Fruit fly (Drosophila melanogaster) whole organism, prepupa: ENCODE data around the gene CG6048.
A peak's percentile ranks its signal among the peaks of the same experiment; 100 is the strongest.

Source experiments
- Blimp-1 ChIP-seq: fragments of 200-800 bp; sonication (Bioruptor generic); optimal IDR thresholded peaks from 3 replicates; lab custom pipeline; 2017; ENCODE audit warnings: missing biosample characterization, missing genetic modification characterization, mild to moderate bottlenecking, moderate library complexity, missing genetic modification reagents
- CG10631 ChIP-seq: fragments of 200-800 bp; sonication (Bioruptor generic); optimal IDR thresholded peaks from 2 replicates; lab custom pipeline; 2016; ENCODE audit warnings: missing biosample characterization, missing genetic modification characterization
- CG10669 ChIP-seq: fragments of 200-800 bp; sonication (Bioruptor generic); optimal IDR thresholded peaks from 3 replicates; lab custom pipeline; 2018; ENCODE audit warnings: missing biosample characterization, mild to moderate bottlenecking, missing genetic modification characterization, moderate library complexity
- CG11294 ChIP-seq: fragments of 200-800 bp; sonication (Bioruptor generic); IDR thresholded peaks from 2 replicates; pipeline ENCODE4 v1.3.6; 2022; ENCODE audit warnings: missing biosample characterization, missing genetic modification characterization
- CG11762 ChIP-seq: fragments of 200-800 bp; sonication (Bioruptor generic); optimal IDR thresholded peaks from 3 replicates; lab custom pipeline; 2016; ENCODE audit warnings: missing biosample characterization, missing genetic modification characterization; ENCODE audit not compliant: insufficient read depth
- CG11902 ChIP-seq: fragments of 200-800 bp; sonication (Bioruptor generic); optimal IDR thresholded peaks from 3 replicates; lab custom pipeline; 2016; ENCODE audit warnings: missing biosample characterization, missing genetic modification characterization
- CG15336 ChIP-seq: fragments of 200-800 bp; sonication (Bioruptor generic); IDR thresholded peaks from 2 replicates; pipeline ENCODE4 v1.3.6; 2022; ENCODE audit warnings: missing biosample characterization, missing genetic modification characterization
- CG16779 ChIP-seq: fragments of 200-800 bp; sonication (Bioruptor generic); optimal IDR thresholded peaks from 3 replicates; lab custom pipeline; 2017; ENCODE audit warnings: missing biosample characterization, mild to moderate bottlenecking, missing genetic modification characterization
- CG3032 ChIP-seq: fragments of 200-800 bp; optimal IDR thresholded peaks from 2 replicates; lab custom pipeline; 2019; ENCODE audit warnings: missing biosample characterization, mild to moderate bottlenecking, missing genetic modification characterization, moderate library complexity
- CG31627 ChIP-seq: fragments of 200-800 bp; sonication (Bioruptor generic); optimal IDR thresholded peaks from 3 replicates; lab custom pipeline; 2016; ENCODE audit warnings: missing biosample characterization, missing genetic modification characterization
- CG32006 ChIP-seq: fragments of 200-800 bp; sonication (Bioruptor generic); optimal IDR thresholded peaks from 3 replicates; lab custom pipeline; 2017; ENCODE audit warnings: missing biosample characterization, mild to moderate bottlenecking, missing genetic modification characterization
- CG34406 ChIP-seq: fragments of 200-800 bp; sonication (Bioruptor generic); optimal IDR thresholded peaks from 3 replicates; lab custom pipeline; 2016; ENCODE audit warnings: missing biosample characterization, missing genetic modification characterization
- CG3919 ChIP-seq: fragments of 200-800 bp; sonication (Bioruptor generic); optimal IDR thresholded peaks from 3 replicates; lab custom pipeline; 2016; ENCODE audit warnings: missing biosample characterization, missing genetic modification characterization
- CG4318 ChIP-seq: fragments of 200-800 bp; sonication (Bioruptor generic); optimal IDR thresholded peaks from 3 replicates; lab custom pipeline; 2017; ENCODE audit warnings: missing biosample characterization, mild to moderate bottlenecking, missing genetic modification characterization
- CG6163 ChIP-seq: fragments of 200-800 bp; sonication (Bioruptor generic); IDR thresholded peaks from 3 replicates; pipeline ENCODE4 v1.3.6; 2022; ENCODE audit warnings: missing biosample characterization, missing genetic modification characterization
- CG6276 ChIP-seq: fragments of 200-800 bp; sonication (Bioruptor generic); optimal IDR thresholded peaks from 2 replicates; lab custom pipeline; 2017; ENCODE audit warnings: missing biosample characterization, mild to moderate bottlenecking, missing genetic modification characterization
- CG6808 ChIP-seq: fragments of 200-800 bp; sonication (Bioruptor generic); optimal IDR thresholded peaks from 3 replicates; lab custom pipeline; 2017; ENCODE audit warnings: missing biosample characterization, missing genetic modification characterization, mild to moderate bottlenecking, moderate library complexity, missing genetic modification reagents
- CG6854 ChIP-seq: fragments of 200-800 bp; sonication (Bioruptor generic); optimal IDR thresholded peaks from 2 replicates; lab custom pipeline; 2017; ENCODE audit warnings: missing biosample characterization, mild to moderate bottlenecking, missing genetic modification characterization
- CG8119 ChIP-seq: fragments of 200-800 bp; sonication (Bioruptor generic); IDR thresholded peaks from 3 replicates; pipeline ENCODE4 v1.3.6; 2022; ENCODE audit warnings: missing biosample characterization, missing genetic modification characterization
- CG8632 ChIP-seq: fragments of 200-800 bp; sonication (Bioruptor generic); optimal IDR thresholded peaks from 3 replicates; lab custom pipeline; 2016; ENCODE audit warnings: missing biosample characterization, missing genetic modification characterization
- CG9139 ChIP-seq: fragments of 200-800 bp; sonication (Bioruptor generic); optimal IDR thresholded peaks from 3 replicates; lab custom pipeline; 2017; ENCODE audit warnings: missing biosample characterization, mild to moderate bottlenecking, missing genetic modification characterization
- Eip75B ChIP-seq: fragments of 200-800 bp; sonication (Bioruptor generic); optimal IDR thresholded peaks from 3 replicates; lab custom pipeline; 2016; ENCODE audit warnings: missing biosample characterization, missing genetic modification characterization
- Eip78C ChIP-seq: fragments of 200-800 bp; sonication (Bioruptor generic); peaks from one replicate; lab custom pipeline; 2016; ENCODE audit warnings: missing biosample characterization, missing genetic modification characterization
- Ets21C ChIP-seq: fragments of 200-800 bp; sonication (Bioruptor generic); optimal IDR thresholded peaks from 3 replicates; lab custom pipeline; 2016; ENCODE audit warnings: missing biosample characterization, missing genetic modification characterization
- Ets96B ChIP-seq: fragments of 200-800 bp; optimal IDR thresholded peaks from 2 replicates; lab custom pipeline; 2019; ENCODE audit warnings: missing biosample characterization, mild to moderate bottlenecking, missing genetic modification characterization, moderate library complexity
- Gug ChIP-seq: fragments of 200-800 bp; sonication (Bioruptor generic); IDR thresholded peaks from 2 replicates; pipeline ENCODE4 v1.3.6; 2022; ENCODE audit warnings: missing biosample characterization, missing genetic modification characterization
- Hr38 ChIP-seq: sonication (Bioruptor generic); optimal IDR thresholded peaks from 2 replicates; lab custom pipeline; 2016; ENCODE audit warnings: missing biosample characterization, missing genetic modification characterization
- Hr39 ChIP-seq: fragments of 200-800 bp; sonication (Bioruptor generic); optimal IDR thresholded peaks from 2 replicates; lab custom pipeline; 2016; ENCODE audit warnings: missing biosample characterization, missing genetic modification characterization
- Hr4 ChIP-seq: fragments of 200-800 bp; sonication (Bioruptor generic); optimal IDR thresholded peaks from 3 replicates; lab custom pipeline; 2016; ENCODE audit warnings: missing biosample characterization, missing genetic modification characterization
- Met ChIP-seq: fragments of 200-800 bp; sonication (Bioruptor generic); optimal IDR thresholded peaks from 3 replicates; lab custom pipeline; 2016; ENCODE audit warnings: missing biosample characterization, missing genetic modification characterization
- OdsH ChIP-seq: fragments of 200-800 bp; sonication (Bioruptor generic); optimal IDR thresholded peaks from 3 replicates; lab custom pipeline; 2016; ENCODE audit warnings: missing biosample characterization, missing genetic modification characterization
- Smox ChIP-seq: fragments of 200-800 bp; sonication (Bioruptor generic); optimal IDR thresholded peaks from 3 replicates; lab custom pipeline; 2016; ENCODE audit warnings: missing biosample characterization, missing genetic modification characterization
- Sox102F ChIP-seq: fragments of 200-800 bp; sonication (Bioruptor generic); optimal IDR thresholded peaks from 2 replicates; lab custom pipeline; 2016; ENCODE audit warnings: missing biosample characterization, mild to moderate bottlenecking, missing genetic modification characterization
- Sox14 ChIP-seq: fragments of 200-800 bp; sonication (Bioruptor generic); optimal IDR thresholded peaks from 3 replicates; lab custom pipeline; 2016; ENCODE audit warnings: missing biosample characterization, missing genetic modification characterization
- Sox15 ChIP-seq: fragments of 200-800 bp; sonication (Bioruptor generic); optimal IDR thresholded peaks from 3 replicates; lab custom pipeline; 2016; ENCODE audit warnings: missing biosample characterization, missing genetic modification characterization
- achi ChIP-seq: fragments of 200-800 bp; sonication (Bioruptor generic); optimal IDR thresholded peaks from 3 replicates; lab custom pipeline; 2016; ENCODE audit warnings: missing biosample characterization, missing genetic modification characterization
- cyc ChIP-seq: fragments of 200-800 bp; sonication (Bioruptor generic); optimal IDR thresholded peaks from 3 replicates; lab custom pipeline; 2016; ENCODE audit warnings: missing biosample characterization, missing genetic modification characterization
- dac ChIP-seq: fragments of 200-800 bp; sonication (Bioruptor generic); optimal IDR thresholded peaks from 2 replicates; lab custom pipeline; 2017; ENCODE audit warnings: missing biosample characterization, mild to moderate bottlenecking, missing genetic modification characterization
- dsx ChIP-seq: fragments of 200-800 bp; optimal IDR thresholded peaks from 3 replicates; lab custom pipeline; 2019; ENCODE audit warnings: missing biosample characterization, mild to moderate bottlenecking, missing genetic modification characterization, moderate library complexity; ENCODE audit not compliant: poor library complexity, severe bottlenecking
- eg ChIP-seq: fragments of 200-800 bp; sonication (Bioruptor generic); IDR thresholded peaks from 3 replicates; pipeline ENCODE4 v1.3.6; 2022; ENCODE audit warnings: missing biosample characterization, missing genetic modification characterization
- esn ChIP-seq: fragments of 200-800 bp; sonication (Bioruptor generic); optimal IDR thresholded peaks from 2 replicates; lab custom pipeline; 2016; ENCODE audit warnings: missing biosample characterization, mild to moderate bottlenecking, missing genetic modification characterization, moderate library complexity
- fd59A ChIP-seq: fragments of 200-800 bp; sonication (Bioruptor generic); optimal IDR thresholded peaks from 2 replicates; lab custom pipeline; 2017; ENCODE audit warnings: missing biosample characterization, mild to moderate bottlenecking, missing genetic modification characterization, missing genetic modification reagents
- fd85E ChIP-seq: fragments of 200-800 bp; sonication (Bioruptor generic); optimal IDR thresholded peaks from 3 replicates; lab custom pipeline; 2016; ENCODE audit warnings: missing biosample characterization, missing genetic modification characterization
- fkh ChIP-seq: fragments of 200-800 bp; sonication (Bioruptor generic); optimal IDR thresholded peaks from 3 replicates; lab custom pipeline; 2017; ENCODE audit warnings: missing biosample characterization, mild to moderate bottlenecking, missing genetic modification characterization, moderate library complexity
- lz ChIP-seq: fragments of 200-800 bp; sonication (Bioruptor generic); optimal IDR thresholded peaks from 3 replicates; lab custom pipeline; 2016; ENCODE audit warnings: missing biosample characterization, missing genetic modification characterization
- net ChIP-seq: fragments of 200-800 bp; sonication (Bioruptor generic); optimal IDR thresholded peaks from 3 replicates; lab custom pipeline; 2016; ENCODE audit warnings: missing biosample characterization, missing genetic modification characterization
- pdm3 ChIP-seq: fragments of 200-800 bp; sonication (Bioruptor generic); optimal IDR thresholded peaks from 3 replicates; lab custom pipeline; 2016; ENCODE audit warnings: missing biosample characterization, missing genetic modification characterization
- spab ChIP-seq: fragments of 200-800 bp; sonication (Bioruptor generic); optimal IDR thresholded peaks from 2 replicates; lab custom pipeline; 2017; ENCODE audit warnings: missing biosample characterization, mild to moderate bottlenecking, missing genetic modification characterization, missing genetic modification reagents
- ss ChIP-seq, 2 experiments: fragments of 200-800 bp; sonication (Bioruptor generic); optimal IDR thresholded peaks; 2 replicates in 1 of 2; 3 replicates in 1 of 2; lab custom pipeline; 2017 to 2018; ENCODE audit warnings: mild to moderate bottlenecking in 2 of 2, missing biosample characterization in 2 of 2, missing genetic modification characterization in 2 of 2, moderate library complexity in 1 of 2
- svp ChIP-seq: fragments of 200-800 bp; sonication (Bioruptor generic); peaks from one replicate; lab custom pipeline; 2016; ENCODE audit warnings: missing biosample characterization, missing genetic modification characterization
- topi ChIP-seq: fragments of 200-800 bp; sonication (Bioruptor generic); optimal IDR thresholded peaks from 3 replicates; lab custom pipeline; 2016; ENCODE audit warnings: missing biosample characterization, missing genetic modification characterization

The CG6048 gene

DNA sequence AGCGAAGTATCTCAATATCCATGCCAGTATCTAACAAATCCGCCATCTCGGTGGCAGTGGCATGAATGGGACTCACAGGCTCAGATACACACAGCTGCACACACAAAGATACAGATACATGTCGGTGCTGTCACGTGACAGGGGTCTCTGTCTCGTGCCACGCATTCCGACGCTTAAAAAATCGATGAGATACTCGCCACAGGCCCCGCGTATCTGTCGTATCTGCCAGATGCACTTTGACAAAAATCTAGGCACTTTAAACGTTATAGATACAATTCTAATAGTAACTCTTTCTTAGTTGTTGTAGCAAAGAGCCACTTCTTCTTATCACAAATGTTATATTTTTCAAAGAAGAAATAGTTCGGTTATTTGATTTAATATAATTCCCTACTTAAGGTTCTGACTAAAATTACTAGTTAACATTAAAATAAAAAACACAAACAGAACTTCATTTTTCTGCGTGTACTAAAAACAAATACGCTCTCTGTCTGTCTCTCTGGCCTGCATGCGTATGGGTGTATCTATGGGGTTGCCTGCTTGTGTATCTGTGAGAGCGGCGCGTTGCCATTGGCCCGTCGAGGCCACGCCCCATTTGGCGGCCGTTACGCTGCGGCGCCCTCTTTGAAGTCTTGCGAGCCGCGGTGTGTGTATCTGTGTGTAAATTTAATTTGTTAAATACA, 48.5 kb downstream of the CG6048 start, which contains the start of gene CG4766:
CG4766 (minus strand) TSS at position 51 of the 680 bp plus-strand sequence.
- TF ChIP-seq Gug (GFP tag; lab: Robert Waterston, UW) (peak; percentile 73), Hr4 (GFP tag; lab: Kevin White, UChicago) (peak; percentile 88), Hr38 (GFP tag; lab: Kevin White, UChicago) (no peak), lz (GFP tag; lab: Kevin White, UChicago) (peak; percentile 90), CG6276 (peak; percentile 70), CG32006 (peak; percentile 89), fd85E (GFP tag; lab: Kevin White, UChicago) (peak; percentile 36), CG3919 (GFP tag; lab: Kevin White, UChicago) (peak; percentile 83), CG16779 (tag; lab: Kevin White, UChicago) (peak; percentile 66), esn (peak; percentile 92), net (peak; percentile 83), CG11902 (GFP tag; lab: Kevin White, UChicago) (peak; percentile 72), Smox (GFP tag; lab: Kevin White, UChicago) (peak; percentile 84), Ets21C (peak; percentile 77), dsx (GFP tag; lab: Kevin White, UChicago) (peak; percentile 56), CG11762 (GFP tag; lab: Kevin White, UChicago) (peak; percentile 83), CG8119 (peak; percentile 92), CG11294 (GFP tag; lab: Robert Waterston, UW) (peak; percentile 61; the same call in 1 of the 2 replicates), CG6854 (peak; percentile 22), Hr39 (GFP tag; lab: Kevin White, UChicago) (peak; percentile 86), CG4318 (GFP tag; lab: Kevin White, UChicago) (peak; percentile 66), CG3032 (tag; lab: Kevin White, UChicago) (peak; percentile 83), topi (GFP tag; lab: Kevin White, UChicago) (peak; percentile 88), CG10631 (peak; percentile 86), Met (peak; percentile 91), Eip78C (GFP tag; lab: Kevin White, UChicago) (peak; percentile 97), CG6163 (peak; percentile 84; the same call in 2 of the 3 replicates), Blimp-1 (GFP tag; lab: Kevin White, UChicago) (peak; percentile 55), CG6808 (peak; percentile 82), Ets96B (peak; percentile 88), cyc (peak; percentile 82), CG10669 (GFP tag; lab: Kevin White, UChicago) (peak; percentile 82), CG15336 (peak; percentile 90), OdsH (GFP tag; lab: Kevin White, UChicago) (peak; percentile 86), CG31627 (GFP tag; lab: Kevin White, UChicago) (peak; percentile 83), Eip75B (GFP tag; lab: Kevin White, UChicago) (peak; percentile 93), fd59A (GFP tag; lab: Kevin White, UChicago) (peak; percentile 82), CG8632 (GFP tag; lab: Kevin White, UChicago) (peak; percentile 77), pdm3 (GFP tag; lab: Kevin White, UChicago) (peak; percentile 85), Sox102F (GFP tag; lab: Kevin White, UChicago) (peak; percentile 83), ss (GFP tag; optimal IDR thresholded peaks at IDR 0.05; lab: Kevin White, UChicago) (peak; percentile 56 to 81), spab (GFP tag; lab: Kevin White, UChicago) (peak; percentile 73), achi (GFP tag; lab: Kevin White, UChicago) (peak; percentile 82), fkh (GFP tag; lab: Kevin White, UChicago) (peak; percentile 85), eg (GFP tag; lab: Robert Waterston, UW) (peak; percentile 78), Sox15 (GFP tag; lab: Kevin White, UChicago) (peak; percentile 69), CG34406 (GFP tag; lab: Kevin White, UChicago) (peak; percentile 79), svp (peak; percentile 94), Sox14 (peak; percentile 83), CG9139 (peak; percentile 28), dac (GFP tag; lab: Kevin White, UChicago) (peak; percentile 53)
